Fruit fly (Drosophila melanogaster) Kc167 (cell line): ENCODE measurements around the gene Spn77Ba.

Experiments used
- Myc ChIP-seq: fragments of >200 bp; optimal IDR thresholded peaks from 2 replicates; lab custom pipeline; 2017; ENCODE audit warnings: missing external identifiers
- Sin3A ChIP-seq: fragments of >200 bp; optimal IDR thresholded peaks from 2 replicates; lab custom pipeline; 2018; ENCODE audit warnings: missing external identifiers
- h ChIP-seq: fragments of >200 bp; optimal IDR thresholded peaks from 3 replicates; lab custom pipeline; 2018; ENCODE audit warnings: missing external identifiers
- insv ChIP-seq: fragments of >200 bp; optimal IDR thresholded peaks from 3 replicates; lab custom pipeline; 2018; ENCODE audit warnings: missing external identifiers
- psq ChIP-seq: fragments of >200 bp; optimal IDR thresholded peaks from 2 replicates; lab custom pipeline; 2017; ENCODE audit warnings: missing external identifiers
- ttk ChIP-seq: sonication (Bioruptor generic); optimal IDR thresholded peaks from 2 replicates; lab custom pipeline; 2017; ENCODE audit warnings: missing external identifiers

Gene Spn77Ba

DNA sequence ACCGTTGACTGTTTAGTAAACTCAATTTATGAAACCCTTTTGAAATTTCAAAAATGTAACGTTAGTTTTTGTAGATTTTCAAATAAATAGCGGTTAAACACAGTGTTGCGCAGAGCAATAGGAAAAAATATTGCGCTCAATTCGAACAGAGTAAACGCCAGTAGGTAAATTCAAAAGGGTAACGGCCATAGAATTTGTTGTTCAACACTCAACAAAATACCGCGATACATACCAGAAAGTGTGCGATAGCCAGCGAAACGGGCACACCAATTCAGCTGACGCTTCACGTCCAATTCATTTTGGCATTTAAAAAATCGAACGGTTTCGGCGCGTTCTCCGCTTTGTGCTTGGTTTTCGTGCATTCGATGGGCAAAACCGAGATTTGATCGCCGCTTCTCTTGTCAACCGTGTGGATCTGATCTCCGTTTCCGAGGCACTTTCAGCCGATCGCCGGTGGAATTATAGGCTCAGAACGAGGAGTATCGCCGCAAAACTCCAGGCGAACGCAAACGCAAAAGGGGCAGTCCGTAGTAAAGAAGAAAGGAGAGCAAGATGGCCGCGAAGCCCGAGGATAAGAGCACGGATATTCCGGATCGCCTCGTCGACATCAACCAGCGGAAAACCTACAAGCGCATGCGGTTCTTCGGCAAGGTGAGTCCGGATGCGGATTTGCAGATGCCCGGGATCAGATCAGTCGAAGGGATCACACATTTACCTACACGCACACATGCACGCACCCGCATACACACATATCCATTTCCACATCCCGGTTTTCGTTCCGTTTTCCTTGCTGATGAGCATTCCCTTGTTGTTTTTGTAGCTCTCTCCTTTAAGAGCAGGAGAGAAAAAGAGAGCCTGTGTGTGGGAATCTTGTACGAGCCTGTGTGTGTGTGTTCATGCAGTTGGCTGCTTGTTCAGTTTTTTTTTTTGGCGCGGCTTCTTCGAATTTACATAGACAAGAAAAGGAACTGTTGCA, 6.9 kb upstream of the Spn77Ba start:
- TF ChIP-seq Myc (lab: Kevin White, UChicago) (no peak), insv (lab: Kevin White, UChicago) (peak; percentile 7)

DNA sequence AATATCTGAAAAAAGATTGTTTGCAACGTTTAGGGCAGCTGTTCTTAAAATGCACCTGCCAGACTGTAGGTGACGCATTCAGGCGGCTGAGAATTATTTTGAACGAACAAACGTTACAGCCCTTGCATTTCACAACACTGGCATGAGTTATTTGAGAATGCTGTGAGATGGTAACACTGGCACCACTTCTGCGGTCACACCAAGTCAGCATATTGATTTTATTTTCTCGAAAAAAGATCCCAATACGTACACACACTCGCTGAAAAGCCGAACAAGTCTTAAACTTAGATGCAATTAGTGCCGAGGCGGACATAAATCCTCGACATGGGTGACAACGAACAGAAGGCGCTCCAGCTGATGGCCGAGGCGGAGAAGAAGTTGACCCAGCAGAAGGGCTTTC, 3.5 kb upstream of the Spn77Ba start, which contains the start of gene alphaSnap:
Gene alphaSnap (plus strand): TSS at position 164 of the 400 bp plus-strand sequence.
- TF ChIP-seq h = no peak
- no peak for TF ChIP-seq psq (lab: Kevin White, UChicago)
- TF ChIP-seq Sin3A (lab: Kevin White, UChicago) = no peak
- TF ChIP-seq ttk (lab: Kevin White, UChicago) = no peak
- TF ChIP-seq Myc (lab: Kevin White, UChicago) = no peak
- no peak for TF ChIP-seq insv (lab: Kevin White, UChicago)

DNA sequence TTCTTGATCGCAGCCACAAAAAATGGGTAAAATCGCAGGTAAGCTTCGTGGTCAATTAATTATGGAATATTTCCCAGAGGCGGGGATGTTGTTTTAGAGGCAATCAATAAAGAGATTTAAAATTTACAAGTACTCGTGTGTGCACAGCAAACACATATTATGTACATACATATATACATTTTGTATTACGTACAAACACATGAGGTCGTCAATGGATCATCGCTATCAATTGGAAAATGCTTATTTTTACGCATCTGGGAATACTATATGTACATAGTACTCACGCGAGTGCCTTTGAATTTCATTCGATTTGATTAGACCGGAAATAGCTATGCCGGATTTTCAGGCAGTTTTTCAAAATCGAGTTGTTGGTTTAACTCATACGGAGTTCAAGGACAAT, 761 bp downstream of the Spn77Ba start:
- TF ChIP-seq psq (lab: Kevin White, UChicago) (no peak), ttk (lab: Kevin White, UChicago) (no peak), Myc (lab: Kevin White, UChicago) (no peak), h (no peak), insv (lab: Kevin White, UChicago) (no peak), Sin3A (lab: Kevin White, UChicago) (no peak)

DNA sequence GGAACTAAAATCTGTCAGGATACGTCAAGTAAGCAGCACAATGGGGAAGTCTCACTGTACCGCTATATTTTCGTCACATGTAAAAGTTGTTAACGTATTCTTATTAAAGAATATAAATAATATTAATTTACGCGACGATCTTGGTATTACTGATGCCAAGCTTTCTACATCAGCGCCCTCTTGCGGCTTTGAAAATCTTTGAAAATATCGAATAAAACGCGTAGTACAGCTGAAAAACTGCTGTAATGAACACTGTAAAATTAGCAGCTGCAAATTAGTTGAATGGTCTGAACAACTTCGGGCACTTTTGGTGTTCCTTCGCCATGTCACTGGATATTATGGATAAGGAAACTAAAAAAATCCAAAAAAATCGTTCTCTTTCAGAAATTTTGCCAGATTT, 3.1 kb downstream of the Spn77Ba start:
- TF ChIP-seq insv (lab: Kevin White, UChicago) (no peak), Sin3A (lab: Kevin White, UChicago) (no peak), ttk (lab: Kevin White, UChicago) (no peak), h (no peak), Myc (lab: Kevin White, UChicago) (no peak)

DNA sequence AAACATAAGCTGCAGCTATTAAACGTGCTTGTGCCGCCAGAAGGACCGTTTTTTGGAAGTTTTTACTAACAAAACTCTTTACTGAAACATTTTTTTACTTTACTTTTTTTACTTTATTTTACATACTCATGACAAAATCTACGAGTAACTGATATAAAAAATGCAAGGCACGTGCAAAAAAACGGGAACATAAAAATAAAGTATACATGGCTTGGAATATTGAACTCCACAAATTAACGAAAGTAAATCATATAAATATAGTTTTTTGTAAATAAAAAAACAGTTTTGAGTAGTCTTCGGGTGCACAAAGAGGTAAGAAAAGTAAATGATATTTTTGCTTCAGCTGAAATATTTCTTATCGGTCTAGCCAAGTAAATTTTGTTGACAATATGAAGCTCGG, 3.7 kb downstream of the Spn77Ba start, which contains the start of gene Spn77Bb:
Gene Spn77Bb (plus strand): TSS at position 301 of the 400 bp plus-strand sequence.
- TF ChIP-seq psq (lab: Kevin White, UChicago) = no peak
- TF ChIP-seq Sin3A (lab: Kevin White, UChicago) = no peak
- TF ChIP-seq insv (lab: Kevin White, UChicago) = no peak
- TF ChIP-seq h = no peak
- no peak for TF ChIP-seq Myc (lab: Kevin White, UChicago)
- no peak for TF ChIP-seq ttk (lab: Kevin White, UChicago)

DNA sequence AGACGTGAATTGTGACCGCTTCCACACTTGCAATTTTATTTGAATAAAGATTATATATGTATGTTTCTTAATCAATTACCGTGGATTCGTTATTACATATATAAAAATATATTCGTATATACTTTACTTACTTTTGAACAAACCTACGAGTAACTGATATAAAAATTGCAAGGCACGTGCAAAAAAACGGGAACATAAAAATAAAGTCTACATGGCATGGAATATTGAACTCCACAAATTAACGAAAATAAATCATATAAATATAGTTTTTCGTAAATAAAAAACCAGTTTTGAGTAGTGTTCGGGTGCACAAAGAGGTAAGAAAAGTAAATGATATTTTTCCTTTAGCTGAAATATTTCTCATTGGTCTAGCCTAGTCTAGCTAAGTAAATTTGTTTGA, 25.3 kb downstream of the Spn77Ba start, which contains the start of gene Spn77Bc:
Gene Spn77Bc (plus strand): TSS at position 301 of the 400 bp plus-strand sequence.
- TF ChIP-seq Sin3A (lab: Kevin White, UChicago) = no peak
- TF ChIP-seq insv (lab: Kevin White, UChicago) = no peak
- TF ChIP-seq h = no peak
- TF ChIP-seq Myc (lab: Kevin White, UChicago) = no peak

DNA sequence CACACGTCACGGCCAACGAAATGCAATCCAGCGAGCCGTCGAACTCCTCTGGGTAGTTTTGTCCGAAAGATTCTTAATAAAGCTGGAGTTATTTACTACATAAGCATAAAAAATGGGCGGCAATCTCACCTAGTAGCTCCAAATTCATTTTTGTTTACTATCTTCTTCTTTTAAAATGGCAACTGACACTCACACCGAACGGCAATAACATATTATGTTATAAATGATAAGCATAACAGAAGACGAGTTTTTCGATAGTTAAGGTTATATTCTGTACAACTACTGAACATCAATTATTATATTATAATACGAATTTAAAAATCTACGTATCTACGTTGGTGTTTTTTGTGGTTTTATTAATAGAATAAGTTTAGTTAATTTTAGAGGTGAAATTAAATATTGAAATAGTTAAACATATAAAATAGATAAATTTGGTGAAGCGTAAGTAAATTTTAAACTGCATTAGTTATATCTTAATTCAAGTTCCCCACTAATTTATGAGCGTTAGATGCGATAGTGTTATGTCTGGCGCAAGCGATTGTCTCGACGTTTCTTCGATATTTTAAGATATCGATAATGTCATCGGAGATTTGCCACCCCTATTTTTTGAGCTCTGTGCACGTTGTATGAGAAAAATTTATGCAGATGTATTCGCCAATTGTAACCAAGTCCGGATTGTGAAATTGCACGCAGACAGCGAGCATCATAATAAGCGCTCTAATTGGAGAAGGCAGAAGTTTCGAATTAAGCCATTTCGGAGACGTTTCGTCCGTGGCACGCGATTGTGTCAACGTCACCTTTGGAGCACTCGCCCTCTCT, 31.0 kb downstream of the Spn77Ba start, which contains the start of the genes Rbbp5 and eRF1:
Gene Rbbp5 (minus strand): TSS at position 181 of the 819 bp plus-strand sequence.
Gene eRF1 (plus strand): TSS at position 594 of the 819 bp plus-strand sequence.
- TF ChIP-seq Sin3A (lab: Kevin White, UChicago) (no peak), insv (lab: Kevin White, UChicago) (no peak), ttk (lab: Kevin White, UChicago) (no peak), Myc (lab: Kevin White, UChicago) (no peak), h (no peak), psq (lab: Kevin White, UChicago) (no peak)

DNA sequence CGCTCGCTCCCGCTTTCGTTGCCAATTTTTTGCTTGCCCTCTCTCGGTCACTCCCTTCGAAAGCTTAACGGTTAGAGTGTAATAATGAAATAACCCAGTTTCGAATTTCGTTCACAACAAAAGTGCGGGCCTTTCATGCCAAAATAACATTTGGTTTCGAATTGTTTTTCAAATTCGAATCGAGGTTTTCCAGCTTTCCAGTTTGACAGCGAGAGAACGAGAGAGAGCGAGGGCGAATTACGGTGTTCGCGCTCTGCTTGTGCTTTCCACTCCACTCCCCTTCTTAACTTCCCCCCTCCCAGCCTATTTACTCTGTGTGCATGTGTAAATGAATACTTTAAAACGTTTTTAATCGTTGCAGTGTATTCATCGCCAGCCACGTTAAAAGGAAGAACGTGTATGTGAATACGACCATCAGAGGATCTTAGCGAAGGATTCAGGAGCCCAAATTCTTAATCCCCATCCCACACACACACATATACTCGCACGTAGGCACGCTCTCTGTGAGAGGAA, 31.6 kb downstream of the Spn77Ba start:
- TF ChIP-seq h (no peak), Sin3A (lab: Kevin White, UChicago) (no peak), Myc (lab: Kevin White, UChicago) (no peak), ttk (lab: Kevin White, UChicago) (no peak), psq (lab: Kevin White, UChicago) (no peak), insv (lab: Kevin White, UChicago) (no peak)

DNA sequence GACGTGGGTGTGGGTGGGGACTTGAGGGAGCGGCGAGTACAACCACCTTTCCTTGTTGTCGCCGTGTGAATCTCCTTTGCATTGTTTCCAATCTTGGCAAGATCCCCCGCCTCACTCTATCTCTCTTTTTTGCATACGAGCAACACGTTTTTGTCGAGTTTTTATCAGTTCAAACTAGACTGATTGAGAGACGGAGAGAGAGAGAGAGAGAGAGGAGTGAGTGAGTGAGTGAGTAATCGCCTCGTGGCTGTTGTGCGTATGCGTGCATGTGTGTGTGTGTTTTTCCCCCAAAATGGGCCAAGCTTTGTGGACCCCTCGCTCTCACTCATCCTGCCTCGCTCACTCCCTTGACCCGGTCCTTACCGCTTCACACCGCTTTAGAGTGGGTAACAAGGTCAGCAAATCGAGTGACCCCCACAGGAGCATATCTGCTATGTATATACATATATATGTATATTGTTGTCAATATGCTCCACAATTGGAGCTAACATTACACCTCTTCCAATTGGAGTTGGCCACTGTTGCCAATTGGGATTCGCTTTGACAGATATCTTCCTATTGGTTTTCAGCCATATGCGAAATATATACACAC, 32.4 kb downstream of the Spn77Ba start:
- no peak for TF ChIP-seq Sin3A (lab: Kevin White, UChicago)
- TF ChIP-seq ttk (lab: Kevin White, UChicago) = no peak
- TF ChIP-seq psq (lab: Kevin White, UChicago) = no peak
- TF ChIP-seq h = no peak
- no peak for TF ChIP-seq Myc (lab: Kevin White, UChicago)
- TF ChIP-seq insv (lab: Kevin White, UChicago) = no peak

DNA sequence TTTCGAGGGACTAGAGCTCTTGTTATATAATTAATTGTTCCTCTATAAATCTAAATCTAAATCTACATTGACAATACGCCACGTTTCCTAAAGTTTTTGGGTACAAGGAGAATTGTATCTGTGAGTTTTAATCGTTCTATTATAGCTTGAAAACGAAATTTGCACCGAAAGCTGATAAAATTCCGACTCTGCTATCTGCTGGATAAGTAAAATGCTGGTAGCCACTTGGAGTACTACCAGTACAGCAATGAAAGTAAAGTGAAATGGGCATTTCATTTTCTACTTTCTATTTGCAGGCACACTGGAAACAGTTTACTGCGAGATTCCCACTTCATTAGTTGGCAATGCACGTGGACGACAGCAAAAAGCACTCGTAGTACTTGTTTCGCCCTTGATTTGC, 36.2 kb downstream of the Spn77Ba start, which contains the start of gene CG5618:
Gene CG5618 (plus strand): TSS at position 301 of the 400 bp plus-strand sequence.
- TF ChIP-seq psq (lab: Kevin White, UChicago) (no peak), ttk (lab: Kevin White, UChicago) (no peak), Sin3A (lab: Kevin White, UChicago) (no peak), Myc (lab: Kevin White, UChicago) (no peak), h (no peak), insv (lab: Kevin White, UChicago) (no peak)
